Worm (Caenorhabditis elegans): ENCODE measurements around the gene F21D9.8.

F21D9.8 gene

ce11 chrV:19279888-19280287 is at the start of gene F21D9.8:
TSS of gene F21D9.8 (minus strand) at chrV:19279988.
- TF ChIP-seq R02D3.7 (tag; optimal IDR thresholded peaks at IDR 0.05) (no peak), elt-2 (tag; optimal IDR thresholded peaks at IDR 0.05) (no peak), jun-1 (tag; optimal IDR thresholded peaks at IDR 0.05) (no peak), zag-1 (tag; optimal IDR thresholded peaks at IDR 0.05) (no peak), ztf-11 (tag; optimal IDR thresholded peaks at IDR 0.05) (no peak), nhr-237 (tag; optimal IDR thresholded peaks at IDR 0.05) (no peak), lin-15B (tag; optimal IDR thresholded peaks at IDR 0.05) (no peak), ceh-82 (tag; optimal IDR thresholded peaks at IDR 0.05) (no peak), egl-27 (tag; optimal IDR thresholded peaks at IDR 0.05) (no peak), egl-5 (tag; optimal IDR thresholded peaks at IDR 0.05) (no peak), pha-4 (tag; optimal IDR thresholded peaks at IDR 0.05) (no peak)

- TF ChIP-seq skn-1 (tag; optimal IDR thresholded peaks at IDR 0.05) (no peak), sea-2 (GFP tag; optimal IDR thresholded peaks at IDR 0.05) (no peak), egl-5 (tag; optimal IDR thresholded peaks at IDR 0.05) (no peak), nhr-11 (tag; optimal IDR thresholded peaks at IDR 0.05) (no peak), nhr-12 (tag; optimal IDR thresholded peaks at IDR 0.05) (no peak), ZK546.5 (tag; optimal IDR thresholded peaks at IDR 0.05) (no peak), eor-1 (tag; optimal IDR thresholded peaks at IDR 0.05) (no peak), nhr-23 (tag; optimal IDR thresholded peaks at IDR 0.05) (no peak), ceh-82 (tag; optimal IDR thresholded peaks at IDR 0.05) (no peak), tbx-2 (tag; optimal IDR thresholded peaks at IDR 0.05) (no peak), elt-3 (tag; optimal IDR thresholded peaks at IDR 0.05) (no peak), hmg-11 (tag; optimal IDR thresholded peaks at IDR 0.05) (no peak), mml-1 (tag; optimal IDR thresholded peaks at IDR 0.05) (no peak), snpc-4 (tag; optimal IDR thresholded peaks at IDR 0.05) (no peak)
These were observed 49.5 kb upstream of the F21D9.8 start, which contains the start of gene fbxb-65 for ce11 chrV:19329263-19329662. TSS of gene fbxb-65 (plus strand) at chrV:19329563.

DNA sequence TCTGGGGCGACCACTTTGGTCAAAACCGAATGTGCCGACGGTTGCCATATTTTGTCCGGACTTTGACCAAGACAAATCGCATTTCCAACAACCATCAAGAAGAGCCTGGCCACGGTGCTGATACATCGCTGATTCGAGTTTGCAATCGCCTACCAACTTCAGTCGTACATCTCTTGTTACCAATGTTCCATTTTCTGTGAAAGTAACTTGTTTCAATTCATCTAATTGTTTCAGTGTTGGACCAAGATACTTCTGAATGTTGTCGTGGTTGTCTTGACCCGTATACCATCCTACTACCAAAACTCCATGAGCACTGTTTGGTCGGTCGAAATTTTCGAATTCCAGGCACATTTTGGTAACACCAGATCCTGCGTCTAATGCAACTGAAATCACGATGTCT is 45.6 kb upstream of the F21D9.8 start:
- TF ChIP-seq hmg-11 (tag; optimal IDR thresholded peaks at IDR 0.05) (no peak), skn-1 (tag; optimal IDR thresholded peaks at IDR 0.05) (no peak), nfya-1 (tag; optimal IDR thresholded peaks at IDR 0.05; ENCODE audit: insufficient read depth) (no peak), ztf-11 (tag; optimal IDR thresholded peaks at IDR 0.05) (no peak)

ce11 chrV:19322387-19322786 is 42.6 kb upstream of the F21D9.8 start, which contains the start of gene C43D7.4:
TSS of gene C43D7.4 (minus strand) at chrV:19322487.
- no peak for TF ChIP-seq ztf-4 (tag; optimal IDR thresholded peaks at IDR 0.05)
- TF ChIP-seq sea-2 (GFP tag; optimal IDR thresholded peaks at IDR 0.05), result no peak
- TF ChIP-seq ama-1 (optimal IDR thresholded peaks at IDR 0.05), result no peak
- no peak for TF ChIP-seq tbx-2 (tag; optimal IDR thresholded peaks at IDR 0.05)
- TF ChIP-seq mdl-1 (tag; optimal IDR thresholded peaks at IDR 0.05), result no peak
- no peak for TF ChIP-seq lin-15B (tag; optimal IDR thresholded peaks at IDR 0.05)
- TF ChIP-seq nhr-11 (tag; optimal IDR thresholded peaks at IDR 0.05), result no peak
- no peak for TF ChIP-seq ceh-82 (tag; optimal IDR thresholded peaks at IDR 0.05)
- TF ChIP-seq unc-62 (GFP tag; optimal IDR thresholded peaks at IDR 0.05), result no peak
- TF ChIP-seq egl-27 (tag; optimal IDR thresholded peaks at IDR 0.05), result no peak
- TF ChIP-seq egl-5 (tag; optimal IDR thresholded peaks at IDR 0.05), result no peak
- no peak for TF ChIP-seq lin-39 (tag; optimal IDR thresholded peaks at IDR 0.05)
- TF ChIP-seq R02D3.7 (tag; optimal IDR thresholded peaks at IDR 0.05), result no peak
- no peak for TF ChIP-seq daf-12 (tag; optimal IDR thresholded peaks at IDR 0.05)
- no peak for TF ChIP-seq nhr-12 (tag; optimal IDR thresholded peaks at IDR 0.05)
- TF ChIP-seq nhr-76 (tag; optimal IDR thresholded peaks at IDR 0.05), result no peak
- no peak for TF ChIP-seq nhr-25 (tag; optimal IDR thresholded peaks at IDR 0.05)
- TF ChIP-seq unc-39 (tag; optimal IDR thresholded peaks at IDR 0.05), result no peak
- TF ChIP-seq elt-3 (tag; optimal IDR thresholded peaks at IDR 0.05), result no peak

DNA sequence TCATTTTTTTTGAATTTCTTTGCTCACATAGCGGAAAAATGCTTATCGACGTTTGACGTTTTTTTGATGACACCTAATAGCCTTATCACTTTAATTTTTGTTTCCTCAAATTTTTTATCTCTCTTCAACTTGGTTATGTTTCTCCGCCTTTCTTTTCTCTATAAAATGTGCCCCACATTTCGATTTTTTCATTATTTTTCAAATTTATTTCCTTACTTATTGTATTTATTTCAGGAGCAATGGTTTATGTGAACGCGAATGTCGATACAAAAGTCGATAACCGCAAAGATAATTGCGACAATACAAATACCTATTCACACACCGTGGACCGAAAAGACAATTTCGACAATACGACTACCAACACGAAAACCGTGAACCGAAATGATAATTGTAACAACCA is 40.6 kb upstream of the F21D9.8 start, which contains the start of gene sdz-6:
Gene sdz-6 (plus strand): TSS at position 229 of the 400 bp plus-strand sequence.
- TF ChIP-seq ztf-11 (tag; optimal IDR thresholded peaks at IDR 0.05), result no peak
- peak; percentile 34 for TF ChIP-seq elt-2 (tag; optimal IDR thresholded peaks at IDR 0.05)
